Worm (Caenorhabditis elegans) whole organism, L4 larva: ENCODE results near the gene C46A5.6.

Experiments
- D1046.2 ChIP-seq: fragments of 200-800 bp; sonication (Bioruptor generic); IDR thresholded peaks from 2 replicates; pipeline ENCODE4 v1.3.6; 2022; ENCODE audit warnings: missing genetic modification characterization, missing compliant biosample characterization
- ceh-62 ChIP-seq: sonication (generic microtip); optimal IDR thresholded peaks from 2 replicates; lab custom pipeline; 2017; ENCODE audit warnings: missing biosample characterization, missing genetic modification characterization
- ceh-82 ChIP-seq: sonication (generic microtip); optimal IDR thresholded peaks from 2 replicates; lab custom pipeline; 2017; ENCODE audit warnings: missing biosample characterization, missing genetic modification characterization
- dmd-6 ChIP-seq: fragments of 200-800 bp; sonication (Bioruptor generic); IDR thresholded peaks from 2 replicates; pipeline ENCODE4 v1.3.6; 2022; ENCODE audit warnings: missing genetic modification reagents, missing genetic modification characterization, missing compliant biosample characterization
- pqm-1 ChIP-seq: sonication (generic microtip); optimal IDR thresholded peaks from 2 replicates; lab custom pipeline; 2017; ENCODE audit warnings: missing biosample characterization, missing genetic modification characterization
- snpc-4 ChIP-seq: fragments of 150-350 bp; optimal IDR thresholded peaks from 2 replicates; lab custom pipeline; 2014; ENCODE audit warnings: missing biosample characterization, missing genetic modification characterization

- no peak for TF ChIP-seq ceh-62 (tag; lab: Kevin White, UChicago)
- TF ChIP-seq pqm-1 (tag; lab: Kevin White, UChicago): no peak
- TF ChIP-seq D1046.2: no peak
- TF ChIP-seq snpc-4 (tag; lab: Kevin White, UChicago): no peak
- no peak for TF ChIP-seq dmd-6
- no peak for TF ChIP-seq ceh-82 (tag; lab: Kevin White, UChicago)
Measured at ce11 chrIV:7722806-7723205, 40.8 kb downstream of the C46A5.6 start, which contains the start of gene C50F7.6.
